Fruit fly (Drosophila melanogaster): ENCODE data around the gene Tmf.

Gene Tmf

dm6 chrX:6852574-6852973, 8.4 kb downstream of the Tmf start (continued):
- TF ChIP-seq CG18599 (GFP tag; optimal IDR thresholded peaks at IDR 0.05) (peak; percentile 95), gem (tag; optimal IDR thresholded peaks at IDR 0.05) (peak; percentile 95), CG17361 (GFP tag; IDR thresholded peaks at IDR 0.05) (peak; percentile 97), Optix (GFP tag; IDR thresholded peaks at IDR 0.05) (peak; percentile 81), h (optimal IDR thresholded peaks at IDR 0.05) (no peak), CG7928 (GFP tag; optimal IDR thresholded peaks at IDR 0.05) (peak; percentile 78), schlank (tag; optimal IDR thresholded peaks at IDR 0.05) (peak; percentile 86), ind (GFP tag; optimal IDR thresholded peaks at IDR 0.05) (peak; percentile 95), Side (GFP tag; optimal IDR thresholded peaks at IDR 0.05) (peak; percentile 93), sima (GFP tag; optimal IDR thresholded peaks at IDR 0.05) (peak; percentile 82), pita (GFP tag; optimal IDR thresholded peaks at IDR 0.05) (no peak), abd-A (tag; optimal IDR thresholded peaks at IDR 0.05) (peak; percentile 74), CG15601 (tag; optimal IDR thresholded peaks at IDR 0.05) (peak; percentile 84), CTCF (GFP tag; optimal IDR thresholded peaks at IDR 0.05) (peak; percentile 73), CG9727 (GFP tag; optimal IDR thresholded peaks at IDR 0.05) (peak; percentile 86), fd102C (GFP tag; optimal IDR thresholded peaks at IDR 0.05) (no peak), Fer2 (tag; optimal IDR thresholded peaks at IDR 0.05) (peak; percentile 86), CG4328 (GFP tag; optimal IDR thresholded peaks at IDR 0.05) (peak; percentile 89), dan (GFP tag; IDR thresholded peaks at IDR 0.05) (no peak), Hr51 (GFP tag; optimal IDR thresholded peaks at IDR 0.05) (peak; percentile 85 to 92), ara (GFP tag; IDR thresholded peaks at IDR 0.05) (peak; percentile 83), CG10321 (GFP tag; IDR thresholded peaks at IDR 0.05) (peak; percentile 53; the same call in 1 of the 2 replicates), yki (optimal IDR thresholded peaks at IDR 0.05) (no peak), tup (GFP tag; optimal IDR thresholded peaks at IDR 0.05) (peak; percentile 69), CG4617 (GFP tag; optimal IDR thresholded peaks at IDR 0.05; ENCODE audit: borderline replicate concordance) (peak; percentile 76), CG14014 (GFP tag; IDR thresholded peaks at IDR 0.05) (peak; percentile 89), B-H2 (GFP tag; optimal IDR thresholded peaks at IDR 0.05) (peak; percentile 94), CG6272 (GFP tag; IDR thresholded peaks at IDR 0.05) (peak; percentile 68), CG11723 (GFP tag; optimal IDR thresholded peaks at IDR 0.05) (peak; percentile 82), CG10267 (tag; optimal IDR thresholded peaks at IDR 0.05) (peak; percentile 84), Blimp-1 (GFP tag; optimal IDR thresholded peaks at IDR 0.05) (peak; percentile 86), CG9609 (GFP tag; optimal IDR thresholded peaks at IDR 0.05) (peak; percentile 93), CG33213 (GFP tag; optimal IDR thresholded peaks at IDR 0.05) (peak; percentile 93), Pdp1 (GFP tag; optimal IDR thresholded peaks at IDR 0.05) (peak; percentile 89 to 93), YL-1 (GFP tag; optimal IDR thresholded peaks at IDR 0.05) (peak; percentile 46), Lpt (GFP tag; optimal IDR thresholded peaks at IDR 0.05) (no peak), disco-r (GFP tag; optimal IDR thresholded peaks at IDR 0.05) (peak; percentile 73), pum (GFP tag; optimal IDR thresholded peaks at IDR 0.05) (peak; percentile 92), Atf3 (GFP tag; optimal IDR thresholded peaks at IDR 0.05) (peak; percentile 86), otp (GFP tag; IDR thresholded peaks at IDR 0.05) (peak; percentile 83), psq (GFP tag; optimal IDR thresholded peaks at IDR 0.05) (peak; percentile 61), CG11247 (GFP tag; IDR thresholded peaks at IDR 0.05) (peak; percentile 90), CG11695 (GFP tag; IDR thresholded peaks at IDR 0.05) (peak; percentile 83), CG11085 (GFP tag; IDR thresholded peaks at IDR 0.05) (peak; percentile 74), pfk (GFP tag; optimal IDR thresholded peaks at IDR 0.05) (peak; percentile 41), bsh (GFP tag; optimal IDR thresholded peaks at IDR 0.05) (peak; percentile 65 to 91), ro (GFP tag; IDR thresholded peaks at IDR 0.05) (peak; percentile 61; the same call in 1 of the 2 replicates), lov (optimal IDR thresholded peaks at IDR 0.05) (no peak), lov (GFP tag; IDR thresholded peaks at IDR 0.05) (peak; percentile 43; the same call in 1 of the 3 replicates), CG9876 (GFP tag; optimal IDR thresholded peaks at IDR 0.05) (peak; percentile 83), TFAM (GFP tag; optimal IDR thresholded peaks at IDR 0.05) (peak; percentile 39), CG30403 (GFP tag; optimal IDR thresholded peaks at IDR 0.05) (peak; percentile 94)

Data from whole organism, embryonic.